Worm (Caenorhabditis elegans) whole organism, mixed stage, embryonic: ENCODE results near the gene K06G5.1.

ENCODE experiments used
- M03D4.4 ChIP-seq: sonication (generic microtip); optimal IDR thresholded peaks from 2 replicates; lab custom pipeline; 2017; ENCODE audit warnings: mild to moderate bottlenecking, missing genetic modification characterization, missing compliant biosample characterization
- bed-3 ChIP-seq: fragments of 200-800 bp; sonication (Bioruptor generic); optimal IDR thresholded peaks from 3 replicates; lab custom pipeline; 2018; ENCODE audit warnings: mild to moderate bottlenecking, missing genetic modification characterization, moderate library complexity, missing compliant biosample characterization
- blmp-1 ChIP-seq: fragments of 150-350 bp; optimal IDR thresholded peaks from 2 replicates; lab custom pipeline; 2014; ENCODE audit warnings: missing biosample characterization, missing genetic modification characterization
- ceh-39 ChIP-seq: fragments of 150-350 bp; optimal IDR thresholded peaks from 2 replicates; lab custom pipeline; 2014; ENCODE audit warnings: missing biosample characterization, missing genetic modification characterization
- ceh-43 ChIP-seq: fragments of 200-800 bp; sonication (Bioruptor generic); optimal IDR thresholded peaks from 2 replicates; lab custom pipeline; 2018; ENCODE audit warnings: mild to moderate bottlenecking, missing genetic modification characterization, moderate library complexity, missing compliant biosample characterization
- ceh-83 ChIP-seq: fragments of 200-800 bp; sonication (Bioruptor generic); optimal IDR thresholded peaks from 2 replicates; lab custom pipeline; 2018; ENCODE audit warnings: mild to moderate bottlenecking, missing genetic modification characterization, missing compliant biosample characterization
- ces-1 ChIP-seq: fragments of 150-350 bp; optimal IDR thresholded peaks from 2 replicates; lab custom pipeline; 2014; ENCODE audit warnings: missing biosample characterization, missing genetic modification reagents, missing genetic modification characterization
- cnd-1 ChIP-seq: fragments of 200-800 bp; sonication (Bioruptor generic); optimal IDR thresholded peaks from 2 replicates; lab custom pipeline; 2018; ENCODE audit warnings: mild to moderate bottlenecking, missing genetic modification characterization, missing compliant biosample characterization
- drap-1 ChIP-seq: fragments of 200-800 bp; sonication (Bioruptor generic); optimal IDR thresholded peaks from 3 replicates; lab custom pipeline; 2018; ENCODE audit warnings: mild to moderate bottlenecking, missing genetic modification characterization, missing compliant biosample characterization
- elt-1 ChIP-seq: sonication (generic microtip); optimal IDR thresholded peaks from 2 replicates; lab custom pipeline; 2017; ENCODE audit warnings: missing genetic modification characterization, mild to moderate bottlenecking, missing compliant biosample characterization, antibody characterized with exemption, moderate library complexity, borderline replicate concordance; ENCODE audit not compliant: insufficient read depth
- elt-3 ChIP-seq: fragments of 150-350 bp; optimal IDR thresholded peaks from 2 replicates; lab custom pipeline; 2014; ENCODE audit warnings: missing biosample characterization, missing genetic modification characterization
- flh-1 ChIP-seq: fragments of 200-800 bp; sonication (Bioruptor generic); optimal IDR thresholded peaks from 2 replicates; lab custom pipeline; 2018; ENCODE audit warnings: mild to moderate bottlenecking, missing genetic modification characterization, moderate library complexity, missing compliant biosample characterization
- ham-2 ChIP-seq: fragments of 200-800 bp; sonication (Bioruptor generic); optimal IDR thresholded peaks from 2 replicates; lab custom pipeline; 2018; ENCODE audit warnings: mild to moderate bottlenecking, missing genetic modification characterization, missing compliant biosample characterization
- hlh-1 ChIP-seq: fragments of 150-350 bp; optimal IDR thresholded peaks from 2 replicates; lab custom pipeline; 2014; ENCODE audit warnings: missing biosample characterization, missing genetic modification reagents, missing genetic modification characterization
- lin-13 ChIP-seq: fragments of 150-350 bp; optimal IDR thresholded peaks from 2 replicates; lab custom pipeline; 2014; ENCODE audit warnings: missing biosample characterization, missing genetic modification characterization
- mab-5 ChIP-seq: fragments of 150-350 bp; optimal IDR thresholded peaks from 2 replicates; lab custom pipeline; 2014; ENCODE audit warnings: missing biosample characterization, missing genetic modification characterization
- mep-1 ChIP-seq: fragments of 150-350 bp; optimal IDR thresholded peaks from 2 replicates; lab custom pipeline; 2017; ENCODE audit warnings: missing biosample characterization, missing genetic modification reagents, missing genetic modification characterization, inconsistent platforms
- mls-2 ChIP-seq: sonication (generic microtip); optimal IDR thresholded peaks from 2 replicates; lab custom pipeline; 2016; ENCODE audit warnings: mild to moderate bottlenecking, missing genetic modification characterization, moderate library complexity, missing compliant biosample characterization
- nhr-12 ChIP-seq: fragments of 150-350 bp; optimal IDR thresholded peaks from 2 replicates; lab custom pipeline; 2014; ENCODE audit warnings: missing biosample characterization, missing genetic modification characterization
- nhr-2 ChIP-seq: fragments of 150-350 bp; optimal IDR thresholded peaks from 2 replicates; lab custom pipeline; 2014; ENCODE audit warnings: missing biosample characterization, missing genetic modification characterization
- nhr-237 ChIP-seq: fragments of 150-350 bp; optimal IDR thresholded peaks from 2 replicates; lab custom pipeline; 2014; ENCODE audit warnings: missing biosample characterization, missing genetic modification characterization
- nhr-28 ChIP-seq: fragments of 150-350 bp; optimal IDR thresholded peaks from 2 replicates; lab custom pipeline; 2014; ENCODE audit warnings: missing biosample characterization, missing genetic modification characterization
- nhr-76 ChIP-seq: sonication (generic microtip); optimal IDR thresholded peaks from 2 replicates; lab custom pipeline; 2017; ENCODE audit warnings: missing biosample characterization, missing genetic modification characterization
- pha-4 ChIP-seq: fragments of 150-350 bp; optimal IDR thresholded peaks from 2 replicates; lab custom pipeline; 2018; ENCODE audit warnings: missing biosample characterization, missing genetic modification reagents, missing genetic modification characterization
- sem-2 ChIP-seq: fragments of 200-800 bp; sonication (Bioruptor generic); optimal IDR thresholded peaks from 2 replicates; lab custom pipeline; 2018; ENCODE audit warnings: mild to moderate bottlenecking, missing genetic modification characterization, missing compliant biosample characterization
- sptf-1 ChIP-seq: sonication (generic microtip); optimal IDR thresholded peaks from 2 replicates; lab custom pipeline; 2017; ENCODE audit warnings: mild to moderate bottlenecking, missing genetic modification characterization, moderate library complexity, missing compliant biosample characterization
- tbx-8 ChIP-seq: fragments of 200-800 bp; sonication (Bioruptor generic); optimal IDR thresholded peaks from 2 replicates; lab custom pipeline; 2018; ENCODE audit warnings: mild to moderate bottlenecking, missing genetic modification characterization, moderate library complexity, missing compliant biosample characterization
- unc-120 ChIP-seq: sonication (generic microtip); optimal IDR thresholded peaks from 2 replicates; lab custom pipeline; 2017; ENCODE audit warnings: missing genetic modification characterization, missing compliant biosample characterization; ENCODE audit not compliant: poor library complexity, severe bottlenecking
- unc-39 ChIP-seq: fragments of 150-350 bp; optimal IDR thresholded peaks from 2 replicates; lab custom pipeline; 2014; ENCODE audit warnings: missing biosample characterization, missing genetic modification characterization
- unc-62 ChIP-seq: fragments of 150-350 bp; optimal IDR thresholded peaks from 2 replicates; lab custom pipeline; 2014; ENCODE audit warnings: missing biosample characterization, missing genetic modification reagents, missing genetic modification characterization
- zip-8 ChIP-seq: fragments of 150-350 bp; optimal IDR thresholded peaks from 2 replicates; lab custom pipeline; 2014; ENCODE audit warnings: missing biosample characterization, missing genetic modification characterization

Gene K06G5.1

DNA sequence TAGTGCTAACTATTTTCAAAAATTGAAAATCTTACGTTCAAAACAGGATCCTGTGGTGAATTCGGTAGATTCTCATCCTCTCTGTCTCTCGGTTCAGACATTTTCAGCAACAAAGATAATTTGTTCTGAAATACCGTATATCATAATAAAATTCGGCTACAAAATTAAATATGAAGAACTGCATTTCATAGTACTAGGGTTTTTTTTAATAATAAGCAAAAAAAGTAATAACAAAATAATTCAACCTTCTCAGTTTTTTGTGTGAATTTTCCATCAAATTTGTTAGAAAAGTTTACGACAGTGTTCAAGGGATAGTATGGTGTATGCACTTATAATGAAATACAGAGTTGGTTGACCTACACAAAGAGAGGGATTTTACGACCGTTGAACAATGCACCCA, 8.4 kb downstream of the K06G5.1 start, which contains the start of gene K06G5.3:
K06G5.3 (minus strand) TSS at position 101 of the 400 bp plus-strand sequence.
- TF ChIP-seq ces-1 (no peak), nhr-237 (no peak), M03D4.4 (tag; lab: Kevin White, UChicago) (no peak), nhr-12 (tag; lab: Kevin White, UChicago) (no peak), sem-2 (GFP tag; lab: Kevin White, UChicago) (no peak), elt-3 (tag; lab: Kevin White, UChicago) (no peak), pha-4 (tag; lab: Kevin White, UChicago) (no peak), blmp-1 (tag; lab: Kevin White, UChicago) (no peak), flh-1 (no peak), sptf-1 (tag; lab: Kevin White, UChicago) (no peak), unc-120 (no peak)

DNA sequence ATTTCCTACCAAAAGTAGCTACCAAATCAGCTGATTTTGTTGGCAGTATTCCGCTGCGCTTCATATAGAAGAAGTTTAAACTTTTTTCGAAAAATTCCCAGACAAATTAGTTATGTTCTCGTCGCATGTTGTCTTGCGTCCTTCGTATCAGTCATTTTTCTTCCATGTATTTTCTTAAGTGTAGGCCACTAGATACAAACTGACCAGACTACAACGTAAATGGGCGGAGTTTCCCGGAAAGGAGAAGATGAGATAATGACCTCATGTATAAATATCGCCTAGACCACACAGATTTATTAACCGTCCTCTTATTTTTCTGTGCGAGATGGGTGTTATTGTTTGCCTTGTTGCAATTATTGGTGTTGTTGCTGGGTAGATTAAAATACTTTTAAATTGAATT, 10.5 kb downstream of the K06G5.1 start, which contains the start of gene cyp-13B2:
cyp-13B2 (plus strand) TSS at position 301 of the 400 bp plus-strand sequence.
- no peak for TF ChIP-seq cnd-1
- TF ChIP-seq mab-5 (tag; lab: Kevin White, UChicago) = no peak
- TF ChIP-seq ceh-39 (tag; lab: Kevin White, UChicago) = no peak
- TF ChIP-seq nhr-76 = no peak
- TF ChIP-seq unc-120 = no peak
- no peak for TF ChIP-seq lin-13 (tag; lab: Kevin White, UChicago)
- TF ChIP-seq nhr-12 (tag; lab: Kevin White, UChicago) = no peak
- TF ChIP-seq ham-2 (GFP tag; lab: Kevin White, UChicago) = no peak
- TF ChIP-seq ceh-83 (GFP tag; lab: Kevin White, UChicago) = no peak
- no peak for TF ChIP-seq nhr-28
- no peak for TF ChIP-seq zip-8 (tag; lab: Kevin White, UChicago)
- no peak for TF ChIP-seq elt-1 (tag; lab: Kevin White, UChicago)
- TF ChIP-seq unc-62 = no peak

DNA sequence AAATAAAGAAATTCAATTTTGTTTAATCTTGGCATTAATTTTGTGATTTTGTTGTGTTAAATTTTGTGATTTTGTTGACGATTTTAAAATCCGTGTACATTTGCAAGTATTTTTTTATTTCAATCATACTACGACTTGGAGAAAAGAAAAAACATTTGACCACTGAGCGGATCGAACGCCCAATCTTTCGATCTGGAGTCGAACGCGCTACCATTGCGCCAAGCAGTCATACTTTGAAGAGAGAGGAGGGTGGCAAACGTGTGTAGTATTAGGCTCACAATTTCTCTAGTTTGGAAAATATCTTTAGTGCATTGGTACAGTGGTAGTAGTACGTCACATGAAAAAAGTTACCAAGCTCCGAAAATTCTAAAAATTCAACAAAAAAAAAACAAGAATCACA, 14.0 kb downstream of the K06G5.1 start:
- no peak for TF ChIP-seq sptf-1 (tag; lab: Kevin White, UChicago)
- TF ChIP-seq ceh-83 (GFP tag; lab: Kevin White, UChicago) = peak; percentile 66
- TF ChIP-seq nhr-2 (tag; lab: Kevin White, UChicago) = no peak
- no peak for TF ChIP-seq unc-120
- TF ChIP-seq nhr-12 (tag; lab: Kevin White, UChicago) = no peak
- no peak for TF ChIP-seq unc-39 (tag; lab: Kevin White, UChicago)
- TF ChIP-seq mab-5 (tag; lab: Kevin White, UChicago) = no peak
- TF ChIP-seq M03D4.4 (tag; lab: Kevin White, UChicago) = peak; percentile 28
- TF ChIP-seq bed-3 (GFP tag; lab: Kevin White, UChicago) = no peak

DNA sequence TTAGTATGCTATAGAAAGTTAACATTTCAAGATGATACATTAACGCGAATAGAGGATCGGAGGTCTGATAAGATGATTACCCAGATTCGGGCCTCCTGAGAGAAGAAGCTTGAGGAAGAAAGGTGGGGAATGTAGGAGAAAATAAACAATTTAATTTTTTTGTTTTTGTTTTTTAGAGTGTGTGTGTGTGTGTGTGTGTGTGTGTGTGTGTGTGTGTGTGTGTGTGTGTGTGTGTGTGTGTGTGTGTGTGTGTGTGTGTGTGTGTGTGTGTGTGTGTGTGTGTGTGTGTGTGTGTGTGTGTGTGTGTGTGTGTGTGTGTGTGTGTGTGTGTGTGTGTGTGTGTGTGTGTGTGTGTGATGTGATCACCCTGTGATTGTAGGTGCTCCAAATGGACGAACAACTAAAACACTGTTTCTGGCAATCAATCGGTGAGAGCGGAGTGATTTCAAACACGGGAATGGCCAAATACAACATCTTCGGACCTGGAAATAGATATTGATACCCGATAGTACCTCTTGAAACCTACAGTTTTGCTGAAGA, 14.6 kb downstream of the K06G5.1 start:
- TF ChIP-seq bed-3 (GFP tag; lab: Kevin White, UChicago) (peak; percentile 33), sptf-1 (tag; lab: Kevin White, UChicago) (peak; percentile 73), sem-2 (GFP tag; lab: Kevin White, UChicago) (peak; percentile 18), mls-2 (tag; lab: Kevin White, UChicago) (peak; percentile 23), drap-1 (peak; percentile 36), cnd-1 (peak; percentile 33), M03D4.4 (tag; lab: Kevin White, UChicago) (peak; percentile 47)

DNA sequence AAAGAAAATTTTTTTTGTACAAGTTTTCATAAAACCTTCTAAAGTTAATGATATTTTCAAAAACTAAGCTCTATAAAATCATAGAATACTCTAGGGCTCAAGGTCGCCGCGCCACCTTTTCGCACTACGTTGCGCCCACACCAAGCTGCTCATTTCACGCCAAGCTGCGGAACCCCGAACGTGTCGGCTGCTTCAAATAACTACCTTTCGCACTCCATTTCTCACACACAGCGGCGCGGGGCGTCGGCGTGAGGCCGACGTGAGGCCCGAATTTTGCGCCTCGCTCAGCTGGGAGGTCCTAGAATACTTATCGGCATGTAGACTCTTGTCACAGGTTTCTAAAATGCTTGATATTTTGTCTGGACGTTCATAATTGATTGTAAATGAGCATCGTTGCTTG, 17.2 kb downstream of the K06G5.1 start:
- no peak for TF ChIP-seq unc-39 (tag; lab: Kevin White, UChicago)
- TF ChIP-seq ceh-43 = no peak
- TF ChIP-seq sptf-1 (tag; lab: Kevin White, UChicago) = no peak
- no peak for TF ChIP-seq elt-3 (tag; lab: Kevin White, UChicago)
- no peak for TF ChIP-seq tbx-8 (GFP tag; lab: Kevin White, UChicago)
- TF ChIP-seq mab-5 (tag; lab: Kevin White, UChicago) = no peak
- no peak for TF ChIP-seq ceh-83 (GFP tag; lab: Kevin White, UChicago)
- TF ChIP-seq hlh-1 = no peak
- no peak for TF ChIP-seq nhr-2 (tag; lab: Kevin White, UChicago)
- TF ChIP-seq nhr-237 = no peak
- no peak for TF ChIP-seq sem-2 (GFP tag; lab: Kevin White, UChicago)
- TF ChIP-seq ceh-39 (tag; lab: Kevin White, UChicago) = no peak
- no peak for TF ChIP-seq mep-1 (tag; lab: Kevin White, UChicago)
- TF ChIP-seq, all 35 proteins: peak for 0
